Worm (Caenorhabditis elegans): Measurements from ENCODE around the gene K11D12.12.

Gene K11D12.12

ce11 chrV:5080853-5081338 lies 28.8 kb downstream of the K11D12.12 start, which contains the start of gene Y58A7A.3 (continued):
- TF ChIP-seq sup-37 (GFP tag; optimal IDR thresholded peaks at IDR 0.05) (no peak), aly-2 (tag; optimal IDR thresholded peaks at IDR 0.05) (no peak), swsn-7 (tag; optimal IDR thresholded peaks at IDR 0.05) (peak; percentile 31), lin-13 (GFP tag; optimal IDR thresholded peaks at IDR 0.05) (no peak), fkh-4 (tag; optimal IDR thresholded peaks at IDR 0.05; ENCODE audit: borderline replicate concordance) (no peak), grh-1 (GFP tag; IDR thresholded peaks at IDR 0.05) (no peak), lin-35 (GFP tag; optimal IDR thresholded peaks at IDR 0.05) (peak in 1 of 2 experiments; percentile 71), ztf-4 (tag; optimal IDR thresholded peaks at IDR 0.05) (no peak), lsy-2 (tag; optimal IDR thresholded peaks at IDR 0.05) (peak; percentile 9 to 76), nhr-11 (tag; optimal IDR thresholded peaks at IDR 0.05) (peak; percentile 22), pag-3 (tag; optimal IDR thresholded peaks at IDR 0.05; ENCODE audit: borderline replicate concordance, insufficient read depth) (no peak), nhr-20 (tag; optimal IDR thresholded peaks at IDR 0.05) (peak; percentile 11), isw-1 (GFP tag; IDR thresholded peaks at IDR 0.05) (peak; percentile 35; the same call in 1 of the 2 replicates), zip-4 (GFP tag; optimal IDR thresholded peaks at IDR 0.05) (peak; percentile 96), hlh-17 (GFP tag; optimal IDR thresholded peaks at IDR 0.05; ENCODE audit: borderline replicate concordance) (no peak), nhr-71 (tag; optimal IDR thresholded peaks at IDR 0.05) (peak; percentile 63), pax-3 (tag; optimal IDR thresholded peaks at IDR 0.05) (no peak), lin-14 (GFP tag; optimal IDR thresholded peaks at IDR 0.05) (peak; percentile 77), irx-1 (tag; optimal IDR thresholded peaks at IDR 0.05) (peak; percentile 31), ama-1 (optimal IDR thresholded peaks at IDR 0.05) (no peak), sptf-1 (tag; optimal IDR thresholded peaks at IDR 0.05) (no peak), hlh-4 (tag; optimal IDR thresholded peaks at IDR 0.05) (no peak), nhr-12 (tag; optimal IDR thresholded peaks at IDR 0.05) (no peak), nhr-237 (tag; optimal IDR thresholded peaks at IDR 0.05) (peak; percentile 61), ceh-82 (tag; optimal IDR thresholded peaks at IDR 0.05) (peak in 2 of 3 experiments; percentile 12 to 71), vab-15 (tag; optimal IDR thresholded peaks at IDR 0.05) (no peak), C16A3.4 (tag; optimal IDR thresholded peaks at IDR 0.05) (peak; percentile 37), F16B12.6 (tag; optimal IDR thresholded peaks at IDR 0.05) (peak; percentile 20), egl-13 (tag; optimal IDR thresholded peaks at IDR 0.05) (no peak), tlp-1 (tag; optimal IDR thresholded peaks at IDR 0.05) (no peak), ceh-8 (GFP tag; optimal IDR thresholded peaks at IDR 0.05) (no peak), elt-3 (tag; optimal IDR thresholded peaks at IDR 0.05) (peak in 2 of 6 experiments; percentile 57 to 60), blmp-1 (tag; optimal IDR thresholded peaks at IDR 0.05) (peak; percentile 41), ces-1 (GFP tag; optimal IDR thresholded peaks at IDR 0.05) (no peak), jun-1 (tag; optimal IDR thresholded peaks at IDR 0.05) (peak; percentile 35), lin-15B (tag; optimal IDR thresholded peaks at IDR 0.05) (no peak), mep-1 (tag; optimal IDR thresholded peaks at IDR 0.05) (peak; percentile 20), nhr-76 (tag; optimal IDR thresholded peaks at IDR 0.05) (no peak), Y116A8C.19 (tag; optimal IDR thresholded peaks at IDR 0.05; ENCODE audit: borderline replicate concordance) (no peak), skn-1 (tag; optimal IDR thresholded peaks at IDR 0.05) (peak; percentile 93), nhr-85 (tag) (peak; percentile 52), sox-4 (tag; optimal IDR thresholded peaks at IDR 0.05) (no peak), snpc-4 (tag; optimal IDR thresholded peaks at IDR 0.05) (no peak), dsc-1 (tag; optimal IDR thresholded peaks at IDR 0.05) (no peak), nhr-47 (tag; optimal IDR thresholded peaks at IDR 0.05) (peak; percentile 31), nhr-28 (tag; optimal IDR thresholded peaks at IDR 0.05) (no peak), aha-1 (tag; optimal IDR thresholded peaks at IDR 0.05) (no peak), egl-27 (tag; optimal IDR thresholded peaks at IDR 0.05) (no peak), ceh-63 (GFP tag; optimal IDR thresholded peaks at IDR 0.05) (no peak), rnt-1 (tag; optimal IDR thresholded peaks at IDR 0.05) (peak; percentile 15), zag-1 (tag; optimal IDR thresholded peaks at IDR 0.05) (no peak), snu-23 (GFP tag; optimal IDR thresholded peaks at IDR 0.05) (peak; percentile 49), mab-9 (GFP tag; IDR thresholded peaks at IDR 0.05) (no peak)

Data from whole organism, L1 larva.